Worm (Caenorhabditis elegans) whole organism, young adult: Measurements from ENCODE around the gene F11G11.5.

Experiments used
- D2030.7 ChIP-seq: fragments of 200-800 bp; sonication (Bioruptor generic); IDR thresholded peaks from 2 replicates; pipeline ENCODE4 v1.3.6; 2022; ENCODE audit warnings: missing genetic modification reagents, missing genetic modification characterization, missing compliant biosample characterization
- F23B12.7 ChIP-seq: sonication (generic microtip); optimal IDR thresholded peaks from 2 replicates; lab custom pipeline; 2017; ENCODE audit warnings: missing genetic modification characterization, mild to moderate bottlenecking, missing compliant biosample characterization, antibody characterized with exemption, moderate library complexity; ENCODE audit not compliant: insufficient read depth
- F33H1.4 ChIP-seq: fragments of 200-800 bp; sonication (Bioruptor generic); IDR thresholded peaks from 2 replicates; pipeline ENCODE4 v1.3.6; 2022; ENCODE audit warnings: missing genetic modification reagents, missing genetic modification characterization, missing compliant biosample characterization
- F39B2.1 ChIP-seq: fragments of 200-800 bp; sonication (Bioruptor generic); IDR thresholded peaks from 2 replicates; pipeline ENCODE4 v1.3.6; 2022; ENCODE audit warnings: missing genetic modification reagents, missing genetic modification characterization, missing compliant biosample characterization
- F52B5.7 ChIP-seq: sonication (generic microtip); optimal IDR thresholded peaks from 2 replicates; lab custom pipeline; 2016; ENCODE audit warnings: mild to moderate bottlenecking, missing genetic modification characterization, missing compliant biosample characterization
- F57C9.4 ChIP-seq: sonication (generic microtip); optimal IDR thresholded peaks from 2 replicates; lab custom pipeline; 2017; ENCODE audit warnings: mild to moderate bottlenecking, missing genetic modification characterization, missing compliant biosample characterization
- K12H6.12 ChIP-seq: fragments of 200-800 bp; sonication (Bioruptor generic); optimal IDR thresholded peaks from 2 replicates; lab custom pipeline; 2018; ENCODE audit warnings: mild to moderate bottlenecking, missing genetic modification characterization, missing compliant biosample characterization
- T26A5.8 ChIP-seq: sonication (generic microtip); optimal IDR thresholded peaks from 2 replicates; lab custom pipeline; 2016; ENCODE audit warnings: missing genetic modification characterization, missing compliant biosample characterization
- Y53G8AR.9 ChIP-seq: fragments of 200-800 bp; sonication (Bioruptor generic); conservative IDR thresholded peaks from 2 replicates; pipeline ENCODE4 v1.3.6; 2022; ENCODE audit warnings: missing genetic modification reagents, missing genetic modification characterization, missing compliant biosample characterization
- aptf-3 ChIP-seq: fragments of 200-800 bp; sonication (Bioruptor generic); IDR thresholded peaks from 2 replicates; pipeline ENCODE4 v1.3.6; 2022; ENCODE audit warnings: missing genetic modification characterization, missing compliant biosample characterization
- attf-5 ChIP-seq: fragments of 200-800 bp; sonication (Bioruptor generic); optimal IDR thresholded peaks from 2 replicates; lab custom pipeline; 2018; ENCODE audit warnings: mild to moderate bottlenecking, missing genetic modification characterization, missing compliant biosample characterization
- attf-6 ChIP-seq: fragments of 200-800 bp; sonication (Bioruptor generic); IDR thresholded peaks from 2 replicates; pipeline ENCODE4 v1.3.6; 2022; ENCODE audit warnings: missing genetic modification reagents, missing genetic modification characterization, missing compliant biosample characterization
- bed-1 ChIP-seq: fragments of 200-800 bp; sonication (Bioruptor generic); IDR thresholded peaks from 2 replicates; pipeline ENCODE4 v1.3.6; 2022; ENCODE audit warnings: missing genetic modification reagents, missing genetic modification characterization, missing compliant biosample characterization
- cebp-1 ChIP-seq, 2 experiments: fragments of 200-800 bp in 1 of 2; sonication (Bioruptor generic) in 1 of 2; sonication (generic microtip) in 1 of 2; IDR thresholded peaks in 1 of 2; optimal IDR thresholded peaks in 1 of 2; 2 replicates each; pipeline versions ENCODE4 v1.3.6 to Lab custom; 2017 to 2022; ENCODE audit warnings: missing compliant biosample characterization in 2 of 2, missing genetic modification characterization in 2 of 2, mild to moderate bottlenecking in 1 of 2, missing genetic modification reagents in 1 of 2, moderate library complexity in 1 of 2
- ceh-91 ChIP-seq: fragments of 200-800 bp; sonication (Bioruptor generic); IDR thresholded peaks from 2 replicates; pipeline ENCODE4 v1.3.6; 2022; ENCODE audit warnings: missing genetic modification reagents, missing genetic modification characterization, missing compliant biosample characterization
- dox-1 ChIP-seq: fragments of 200-800 bp; sonication (Bioruptor generic); IDR thresholded peaks from 2 replicates; pipeline ENCODE4 v1.3.6; 2022; ENCODE audit warnings: missing genetic modification reagents, missing genetic modification characterization, missing compliant biosample characterization
- dpl-1 ChIP-seq: fragments of 150-350 bp; optimal IDR thresholded peaks from 2 replicates; lab custom pipeline; 2014; ENCODE audit warnings: missing biosample characterization, missing genetic modification reagents, missing genetic modification characterization
- efl-1 ChIP-seq: fragments of 150-350 bp; optimal IDR thresholded peaks from 2 replicates; lab custom pipeline; 2014; ENCODE audit warnings: missing biosample characterization, missing genetic modification reagents, missing genetic modification characterization
- hlh-12 ChIP-seq: sonication (generic microtip); optimal IDR thresholded peaks from 2 replicates; lab custom pipeline; 2016; ENCODE audit warnings: missing genetic modification characterization, missing compliant biosample characterization
- hsf-1 ChIP-seq: fragments of 200-800 bp; sonication (Bioruptor generic); IDR thresholded peaks from 2 replicates; pipeline ENCODE4 v1.3.6; 2022; ENCODE audit warnings: missing genetic modification reagents, missing genetic modification characterization, missing compliant biosample characterization
- lin-26 ChIP-seq: fragments of 200-800 bp; sonication (Bioruptor generic); IDR thresholded peaks from 2 replicates; pipeline ENCODE4 v1.3.6; 2022; ENCODE audit warnings: missing genetic modification reagents, missing genetic modification characterization, missing compliant biosample characterization
- lin-40 ChIP-seq: sonication (generic microtip); optimal IDR thresholded peaks from 2 replicates; lab custom pipeline; 2016; ENCODE audit warnings: missing genetic modification characterization, mild to moderate bottlenecking, missing compliant biosample characterization, missing genotype, missing genetic modification reagents
- lsl-1 ChIP-seq: fragments of 200-800 bp; sonication (Bioruptor generic); optimal IDR thresholded peaks from 2 replicates; lab custom pipeline; 2018; ENCODE audit warnings: mild to moderate bottlenecking, missing genetic modification characterization, moderate library complexity, missing compliant biosample characterization
- lsy-27 ChIP-seq: sonication (generic microtip); optimal IDR thresholded peaks from 2 replicates; lab custom pipeline; 2017; ENCODE audit warnings: missing genetic modification characterization, mild to moderate bottlenecking, missing compliant biosample characterization, antibody characterized with exemption, missing genotype, borderline replicate concordance; ENCODE audit not compliant: insufficient read depth
- madf-6 ChIP-seq: fragments of 200-800 bp; sonication (Bioruptor generic); IDR thresholded peaks from 2 replicates; pipeline ENCODE4 v1.3.6; 2022; ENCODE audit warnings: missing genetic modification reagents, missing genetic modification characterization, missing compliant biosample characterization
- madf-8 ChIP-seq: fragments of 200-800 bp; sonication (Bioruptor generic); conservative IDR thresholded peaks from 2 replicates; pipeline ENCODE4 v1.3.6; 2022; ENCODE audit warnings: missing genetic modification reagents, missing genetic modification characterization, missing compliant biosample characterization
- mcd-1 ChIP-seq: fragments of 200-800 bp; sonication (Bioruptor generic); IDR thresholded peaks from 2 replicates; pipeline ENCODE4 v1.3.6; 2022; ENCODE audit warnings: missing genetic modification reagents, missing genetic modification characterization, missing compliant biosample characterization
- nhr-80 ChIP-seq: sonication (generic microtip); optimal IDR thresholded peaks from 2 replicates; lab custom pipeline; 2016; ENCODE audit warnings: missing genetic modification characterization, missing compliant biosample characterization
- pbrm-1 ChIP-seq: fragments of 200-800 bp; sonication (Bioruptor generic); IDR thresholded peaks from 2 replicates; pipeline ENCODE4 v1.3.6; 2022; ENCODE audit warnings: missing genetic modification reagents, missing genetic modification characterization, missing compliant biosample characterization
- repo-1 ChIP-seq: sonication (generic microtip); optimal IDR thresholded peaks from 2 replicates; lab custom pipeline; 2017; ENCODE audit warnings: mild to moderate bottlenecking, missing genetic modification characterization, missing compliant biosample characterization
- sea-2 ChIP-seq: fragments of 200-800 bp; sonication (Bioruptor generic); IDR thresholded peaks from 2 replicates; pipeline ENCODE4 v1.3.6; 2022; ENCODE audit warnings: missing genetic modification characterization, missing compliant biosample characterization
- snpc-1.3 ChIP-seq: sonication (generic microtip); optimal IDR thresholded peaks from 2 replicates; lab custom pipeline; 2017; ENCODE audit warnings: missing genetic modification characterization, mild to moderate bottlenecking, missing compliant biosample characterization, antibody characterized with exemption, moderate library complexity, missing genotype, missing genetic modification reagents; ENCODE audit not compliant: insufficient read depth
- snpc-3.4 ChIP-seq: sonication (generic microtip); optimal IDR thresholded peaks from 2 replicates; lab custom pipeline; 2017; ENCODE audit warnings: missing genetic modification characterization, mild to moderate bottlenecking, missing compliant biosample characterization, antibody characterized with exemption, moderate library complexity, missing genotype, missing genetic modification reagents
- tlf-1 ChIP-seq: fragments of 200-800 bp; sonication (Bioruptor generic); optimal IDR thresholded peaks from 2 replicates; lab custom pipeline; 2018; ENCODE audit warnings: mild to moderate bottlenecking, missing genetic modification characterization, missing compliant biosample characterization
- xnd-1 ChIP-seq: sonication (generic microtip); optimal IDR thresholded peaks from 2 replicates; lab custom pipeline; 2016; ENCODE audit warnings: missing genotype, missing genetic modification reagents, missing genetic modification characterization, missing compliant biosample characterization
- zfh-2 ChIP-seq: fragments of 200-800 bp; sonication (Bioruptor generic); conservative IDR thresholded peaks from 2 replicates; pipeline ENCODE4 v1.3.6; 2022; ENCODE audit warnings: missing genetic modification reagents, missing genetic modification characterization, missing compliant biosample characterization

F11G11.5 gene

DNA sequence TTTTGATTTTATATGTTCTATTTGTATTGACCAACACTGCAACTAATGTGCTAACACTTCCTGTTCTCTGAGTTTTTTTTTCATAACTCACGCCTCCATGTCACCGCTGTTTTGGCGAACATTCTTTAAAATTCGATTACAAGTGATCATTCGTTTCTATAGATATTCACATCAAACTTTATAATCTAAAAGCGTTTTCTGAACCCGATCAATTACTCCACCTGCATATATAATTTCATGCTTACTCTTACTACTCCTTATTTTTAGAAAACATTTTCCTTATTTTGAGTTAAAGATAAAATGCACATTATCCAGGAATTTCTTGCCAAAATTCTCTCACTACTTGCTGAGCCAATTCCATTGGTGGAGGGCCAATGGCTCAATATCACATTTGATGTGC lies 28.3 kb downstream of the F11G11.5 start, which contains the start of gene R05F9.7:
R05F9.7 (plus strand) TSS at position 301 of the 400 bp plus-strand sequence.
- TF ChIP-seq repo-1 (no peak), tlf-1 (GFP tag; lab: Kevin White, UChicago) (no peak), mcd-1 (GFP tag; lab: Robert Waterston, UW) (no peak), snpc-3.4 (tag; lab: Kevin White, UChicago) (no peak), aptf-3 (GFP tag; lab: Robert Waterston, UW) (no peak), attf-5 (GFP tag; lab: Kevin White, UChicago) (no peak), F57C9.4 (no peak), bed-1 (GFP tag; lab: Robert Waterston, UW) (no peak), attf-6 (GFP tag; lab: Robert Waterston, UW) (no peak), F23B12.7 (no peak), zfh-2 (GFP tag; lab: Robert Waterston, UW) (no peak), lsy-27 (no peak)

DNA sequence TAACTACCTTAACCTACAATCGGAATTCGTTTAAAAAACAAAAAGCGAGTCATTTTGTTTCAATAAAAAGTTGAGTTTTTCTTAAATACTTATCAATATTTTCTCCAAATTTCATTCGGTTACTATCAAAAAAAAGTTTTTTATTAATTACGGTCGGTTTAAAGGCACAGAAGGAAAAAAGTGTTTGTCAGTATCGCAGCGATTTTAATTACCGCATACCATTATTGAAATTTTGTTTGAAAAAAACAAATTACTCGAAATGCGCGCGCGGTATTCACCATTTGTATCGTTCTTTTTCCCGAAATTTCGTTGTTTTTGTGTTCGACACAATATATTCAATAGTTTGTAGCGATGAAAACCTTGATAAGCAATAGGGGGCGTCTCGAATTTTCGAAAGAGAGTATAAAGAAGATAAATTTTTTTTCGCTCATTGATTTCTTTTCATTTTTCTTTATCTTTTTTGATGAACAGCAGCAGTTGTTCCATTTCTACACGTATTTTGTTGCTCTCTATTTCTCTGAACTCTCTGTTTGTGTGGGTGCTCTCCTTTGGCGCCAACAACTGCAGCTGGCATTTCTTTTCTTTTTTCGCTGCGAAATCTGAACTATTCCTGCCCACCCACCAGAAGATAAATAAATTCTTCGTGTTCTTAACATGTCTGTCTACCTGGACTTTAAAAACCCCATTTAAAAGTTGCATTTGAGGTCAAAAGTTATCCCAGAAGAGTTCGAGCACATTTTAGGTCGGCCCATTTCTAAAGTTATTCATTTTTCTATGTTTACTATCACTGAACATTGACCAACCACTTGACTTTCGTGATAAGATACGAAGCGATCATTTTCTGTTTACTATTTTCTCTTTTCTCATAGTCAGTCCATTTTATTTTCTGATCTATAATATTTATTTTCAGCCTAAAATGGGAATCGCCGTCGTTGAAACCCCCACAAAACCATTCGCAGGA lies 31.1 kb downstream of the F11G11.5 start, which contains the start of gene pgm-1:
pgm-1 (plus strand) TSS at position 911 of the 961 bp plus-strand sequence.
- TF ChIP-seq F52B5.7: no peak
- TF ChIP-seq F39B2.1 (GFP tag; lab: Robert Waterston, UW): no peak
- peak; percentile 94 for TF ChIP-seq lsl-1 (GFP tag; lab: Kevin White, UChicago)
- TF ChIP-seq mcd-1 (GFP tag; lab: Robert Waterston, UW): 0 out of 2 replicates have a peak, but pooled peaks have one; percentile 13
- TF ChIP-seq madf-6: peak; percentile 90
- TF ChIP-seq dpl-1 (GFP tag; lab: Kevin White, UChicago): peak; percentile 19
- no peak for TF ChIP-seq cebp-1 (GFP tag; IDR thresholded peaks at IDR 0.05; lab: Robert Waterston, UW)
- TF ChIP-seq cebp-1 (tag; optimal IDR thresholded peaks at IDR 0.05; lab: Kevin White, UChicago): peak; percentile 24
- TF ChIP-seq madf-8 (GFP tag; lab: Robert Waterston, UW): peak; percentile 74
- TF ChIP-seq T26A5.8 (tag; lab: Kevin White, UChicago): no peak
- no peak for TF ChIP-seq hlh-12 (tag; lab: Kevin White, UChicago)
- peak; percentile 77 for TF ChIP-seq ceh-91 (GFP tag; lab: Robert Waterston, UW)
- peak; percentile 86 for TF ChIP-seq hsf-1 (GFP tag; lab: Robert Waterston, UW)
- peak; percentile 52; the same call in 1 of the 2 replicates for TF ChIP-seq F33H1.4 (GFP tag; lab: Robert Waterston, UW)
- TF ChIP-seq lin-40 (tag; lab: Kevin White, UChicago): peak; percentile 3
- TF ChIP-seq xnd-1: peak; percentile 73
- peak; percentile 15 for TF ChIP-seq nhr-80 (tag; lab: Kevin White, UChicago)
- TF ChIP-seq Y53G8AR.9 (GFP tag; lab: Robert Waterston, UW): no peak
- TF ChIP-seq efl-1: peak; percentile 74
- peak; percentile 8 for TF ChIP-seq snpc-1.3 (tag; lab: Kevin White, UChicago)
- TF ChIP-seq lin-26 (GFP tag; lab: Robert Waterston, UW): 0 out of 2 replicates have a peak, but pooled peaks have one; percentile 24
- no peak for TF ChIP-seq pbrm-1 (GFP tag; lab: Robert Waterston, UW)
- peak; percentile 31 for TF ChIP-seq attf-5 (GFP tag; lab: Kevin White, UChicago)
- 0 out of 2 replicates have a peak, but pooled peaks have one; percentile 12 for TF ChIP-seq D2030.7
- peak; percentile 14 for TF ChIP-seq K12H6.12
- TF ChIP-seq dox-1: peak; percentile 25; the same call in 1 of the 2 replicates
- TF ChIP-seq sea-2 (GFP tag; lab: Robert Waterston, UW): no peak
